Fruit fly (Drosophila melanogaster) whole organism, adult: ENCODE results near the gene CG17819.

Source experiments
- CG11617 ChIP-seq: fragments of 200-800 bp; sonication (Bioruptor generic); optimal IDR thresholded peaks from 2 replicates; lab custom pipeline; 2017; ENCODE audit warnings: mild to moderate bottlenecking, missing biosample characterization, missing genetic modification reagents, missing genetic modification characterization
- CG14711 ChIP-seq: fragments of 200-800 bp; sonication (Bioruptor generic); optimal IDR thresholded peaks from 2 replicates; lab custom pipeline; 2018; ENCODE audit warnings: missing biosample characterization, mild to moderate bottlenecking, missing genetic modification characterization, moderate library complexity
- Clk ChIP-seq: fragments of 200-800 bp; sonication (Bioruptor generic); optimal IDR thresholded peaks from 2 replicates; lab custom pipeline; 2017; ENCODE audit warnings: missing biosample characterization, missing genetic modification characterization
- bab1 ChIP-seq: fragments of 200-800 bp; sonication (Bioruptor generic); optimal IDR thresholded peaks from 3 replicates; lab custom pipeline; 2019; ENCODE audit warnings: missing biosample characterization, mild to moderate bottlenecking, missing genetic modification characterization, moderate library complexity
- cic ChIP-seq: fragments of 200-800 bp; sonication (Bioruptor generic); optimal IDR thresholded peaks from 2 replicates; lab custom pipeline; 2017; ENCODE audit warnings: missing biosample characterization, mild to moderate bottlenecking, missing genetic modification characterization, moderate library complexity
- kay ChIP-seq: fragments of 200-800 bp; sonication (Bioruptor generic); peaks from one replicate; lab custom pipeline; 2016; ENCODE audit warnings: missing biosample characterization, missing genetic modification characterization, borderline replicate concordance

CG17819 gene

dm6 chr3R:21835388-21836200 lies 49.8 kb downstream of the CG17819 start:
- no peak for TF ChIP-seq kay
- no peak for TF ChIP-seq CG11617 (GFP tag; lab: Kevin White, UChicago)
- no peak for TF ChIP-seq bab1 (GFP tag; lab: Kevin White, UChicago)
- TF ChIP-seq cic (GFP tag; lab: Kevin White, UChicago): no peak
- no peak for TF ChIP-seq Clk (GFP tag; lab: Kevin White, UChicago)
- no peak for TF ChIP-seq CG14711 (tag; lab: Kevin White, UChicago)
